Worm (Caenorhabditis elegans) whole organism, early embryonic: ENCODE measurements around the gene ttbk-8.2.

Experiments used
- aly-1 ChIP-seq: sonication (generic microtip); optimal IDR thresholded peaks from 2 replicates; lab custom pipeline; 2016; ENCODE audit warnings: missing genetic modification characterization, missing compliant biosample characterization
- ama-1 ChIP-seq: fragments of 150-350 bp; optimal IDR thresholded peaks from 2 replicates; lab custom pipeline; 2014
- hmg-4 ChIP-seq: fragments of 200-800 bp; sonication (Bioruptor generic); optimal IDR thresholded peaks from 2 replicates; lab custom pipeline; 2018; ENCODE audit warnings: mild to moderate bottlenecking, missing genetic modification characterization, missing compliant biosample characterization
- hnd-1 ChIP-seq: sonication (generic microtip); optimal IDR thresholded peaks from 2 replicates; lab custom pipeline; 2016; ENCODE audit warnings: missing genetic modification characterization, missing compliant biosample characterization
- tbx-37 ChIP-seq: fragments of 200-800 bp; sonication (Bioruptor generic); conservative IDR thresholded peaks from 2 replicates; pipeline ENCODE4 v1.3.6; 2022; ENCODE audit warnings: missing genetic modification reagents, missing genetic modification characterization, missing compliant biosample characterization

ce11 chrIV:5682547-5683234 lies 51.0 kb downstream of the ttbk-8.2 start, which contains the start of the genes C55C3.7 and C55C3.6:
- no peak for TF ChIP-seq tbx-37 (GFP tag; lab: Robert Waterston, UW)
- TF ChIP-seq aly-1 (tag; lab: Kevin White, UChicago), result no peak
- no peak for TF ChIP-seq hmg-4 (GFP tag; lab: Kevin White, UChicago)
- TF ChIP-seq ama-1 (lab: Kevin White, UChicago), result no peak
- no peak for TF ChIP-seq hnd-1 (tag; lab: Kevin White, UChicago)
